Worm (Caenorhabditis elegans): ENCODE data around the gene F14F7.7.

The F14F7.7 gene

DNA sequence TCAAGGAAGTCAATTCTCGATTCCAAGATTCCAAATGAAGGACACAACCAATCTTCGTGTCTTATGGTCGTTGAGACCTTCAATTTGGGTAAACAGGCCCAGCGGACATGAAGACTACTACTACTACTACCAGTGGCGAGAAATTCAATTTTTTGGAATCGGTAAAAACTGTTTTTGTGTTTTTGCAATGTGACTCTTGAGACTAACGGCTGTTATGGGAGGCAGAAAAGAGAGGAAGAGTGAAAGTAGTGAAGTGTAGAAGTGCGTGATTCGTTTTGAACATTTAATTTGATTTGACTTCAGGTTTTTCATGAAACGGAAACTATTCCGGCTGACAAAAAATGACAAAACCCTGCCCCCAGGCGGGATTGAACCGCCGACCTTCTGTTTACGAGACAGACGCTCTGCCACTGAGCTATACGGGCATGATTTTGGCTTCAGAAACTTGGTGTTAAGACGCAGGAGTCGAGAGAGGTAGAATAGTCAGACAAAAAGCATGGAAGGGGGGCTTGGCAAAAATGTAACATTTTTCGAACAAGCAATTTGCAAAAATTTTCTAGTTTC lies 14.9 kb upstream of the F14F7.7 start (continued):
- TF ChIP-seq mdl-1 (tag; optimal IDR thresholded peaks at IDR 0.05) (no peak), fkh-2 (tag; optimal IDR thresholded peaks at IDR 0.05) (no peak), skn-1 (tag; optimal IDR thresholded peaks at IDR 0.05) (peak; percentile 51), ceh-9 (tag; optimal IDR thresholded peaks at IDR 0.05) (no peak), zag-1 (tag; optimal IDR thresholded peaks at IDR 0.05) (no peak), hmg-11 (tag; optimal IDR thresholded peaks at IDR 0.05) (peak; percentile 73), elt-1 (tag; optimal IDR thresholded peaks at IDR 0.05) (no peak), ama-1 (optimal IDR thresholded peaks at IDR 0.05) (no peak)

DNA sequence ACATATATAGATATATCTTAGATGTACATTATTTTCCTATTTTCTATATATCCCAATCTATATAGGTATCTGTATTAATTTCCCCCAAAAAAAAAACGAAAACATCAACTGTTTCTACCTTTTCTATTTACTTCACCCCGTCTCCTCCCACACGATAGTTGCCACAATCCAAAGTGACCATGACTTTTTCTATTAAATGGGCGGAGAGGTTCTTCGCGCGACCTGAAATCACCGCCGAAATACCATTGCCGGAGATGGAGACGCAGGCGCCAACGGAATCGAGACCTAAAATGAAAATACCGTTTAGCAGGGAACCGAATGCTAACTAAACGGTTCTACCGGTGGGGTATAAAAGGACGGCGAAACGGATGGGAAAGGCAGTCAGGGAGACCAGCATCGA lies 12.1 kb upstream of the F14F7.7 start, which contains the start of gene col-98:
Gene col-98 (plus strand): TSS at position 390 of the 400 bp plus-strand sequence.
- no peak for TF ChIP-seq ztf-4 (tag; optimal IDR thresholded peaks at IDR 0.05)
- TF ChIP-seq snpc-4 (tag; optimal IDR thresholded peaks at IDR 0.05): no peak
- TF ChIP-seq fos-1 (tag; optimal IDR thresholded peaks at IDR 0.05): no peak
- TF ChIP-seq nhr-23 (tag; optimal IDR thresholded peaks at IDR 0.05): peak; percentile 41

ce11 chrIII:13019547-13020098 lies 11.1 kb upstream of the F14F7.7 start:
- TF ChIP-seq tbx-2 (tag; optimal IDR thresholded peaks at IDR 0.05) (no peak), pqm-1 (tag; optimal IDR thresholded peaks at IDR 0.05) (no peak), ZK546.5 (tag; optimal IDR thresholded peaks at IDR 0.05) (no peak), unc-39 (tag; optimal IDR thresholded peaks at IDR 0.05) (no peak), R02D3.7 (tag; optimal IDR thresholded peaks at IDR 0.05) (no peak), lsy-12 (tag; optimal IDR thresholded peaks at IDR 0.05) (no peak), fkh-2 (tag; optimal IDR thresholded peaks at IDR 0.05) (no peak), nhr-12 (tag; optimal IDR thresholded peaks at IDR 0.05) (no peak)

DNA sequence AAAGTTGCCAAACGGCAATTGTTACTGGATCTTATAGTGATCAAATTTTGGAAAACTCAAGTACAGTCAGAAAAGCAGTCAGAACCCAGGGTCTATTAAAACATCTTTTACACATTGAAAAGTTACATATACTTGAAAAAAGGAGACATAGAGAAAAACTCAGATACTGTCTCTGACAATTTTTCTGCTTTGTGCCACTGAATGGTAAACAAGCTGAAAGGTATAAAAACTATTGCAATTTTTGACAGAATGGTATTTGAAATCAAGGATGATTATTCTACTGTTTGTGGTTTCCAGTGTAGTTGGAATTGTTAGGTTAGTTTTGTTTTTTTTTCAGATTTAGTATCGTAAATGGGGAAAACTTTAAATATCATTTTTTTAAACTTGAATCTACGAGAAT lies 10.0 kb upstream of the F14F7.7 start, which contains the start of gene cyp-13A11:
Gene cyp-13A11 (plus strand): TSS at position 266 of the 400 bp plus-strand sequence.
- TF ChIP-seq nhr-237 (tag; optimal IDR thresholded peaks at IDR 0.05) (no peak), ztf-4 (tag; optimal IDR thresholded peaks at IDR 0.05) (no peak), mml-1 (tag; optimal IDR thresholded peaks at IDR 0.05) (no peak), fkh-10 (GFP tag; optimal IDR thresholded peaks at IDR 0.05) (no peak), aly-2 (tag; optimal IDR thresholded peaks at IDR 0.05) (no peak), nhr-76 (tag; optimal IDR thresholded peaks at IDR 0.05) (no peak), R02D3.7 (tag; optimal IDR thresholded peaks at IDR 0.05) (no peak)

DNA sequence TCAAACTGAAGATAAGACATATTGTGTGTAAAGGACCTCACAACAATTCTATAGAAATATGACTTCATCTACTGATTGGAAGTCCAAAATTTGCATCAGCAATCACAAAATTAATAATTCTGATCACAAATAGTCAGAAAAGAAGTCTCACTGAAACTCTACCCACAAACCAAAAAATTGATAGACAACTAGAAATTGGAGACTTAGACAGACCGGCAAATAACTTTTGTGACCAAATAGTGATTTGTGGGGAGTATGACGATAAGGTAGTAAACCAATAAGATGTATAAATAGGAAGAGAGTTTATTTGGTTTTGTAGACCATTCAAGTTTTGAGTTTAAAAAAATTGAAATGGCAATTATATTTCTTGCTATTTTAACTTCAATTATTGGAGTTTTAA lies 6.4 kb upstream of the F14F7.7 start, which contains the start of gene cyp-13A12:
Gene cyp-13A12 (plus strand): TSS at position 267 of the 400 bp plus-strand sequence.
- TF ChIP-seq hmg-11 (tag; optimal IDR thresholded peaks at IDR 0.05) (no peak), unc-62 (GFP tag; optimal IDR thresholded peaks at IDR 0.05) (no peak), elt-2 (tag; optimal IDR thresholded peaks at IDR 0.05) (peak; percentile 46), fkh-10 (GFP tag; optimal IDR thresholded peaks at IDR 0.05) (no peak), nhr-23 (tag; optimal IDR thresholded peaks at IDR 0.05) (no peak), pha-4 (tag; optimal IDR thresholded peaks at IDR 0.05) (peak; percentile 7), nfya-1 (tag; optimal IDR thresholded peaks at IDR 0.05; ENCODE audit: insufficient read depth) (no peak), nhr-76 (tag; optimal IDR thresholded peaks at IDR 0.05) (no peak), ztf-4 (tag; optimal IDR thresholded peaks at IDR 0.05) (no peak), elt-3 (tag; optimal IDR thresholded peaks at IDR 0.05) (no peak), ztf-11 (tag; optimal IDR thresholded peaks at IDR 0.05) (no peak), lsy-12 (tag; optimal IDR thresholded peaks at IDR 0.05) (no peak), nhr-77 (tag; optimal IDR thresholded peaks at IDR 0.05) (no peak), aly-2 (tag; optimal IDR thresholded peaks at IDR 0.05) (no peak), fos-1 (tag; optimal IDR thresholded peaks at IDR 0.05) (no peak), pqm-1 (tag; optimal IDR thresholded peaks at IDR 0.05) (peak; percentile 59), ceh-82 (tag; optimal IDR thresholded peaks at IDR 0.05) (no peak), ZK546.5 (tag; optimal IDR thresholded peaks at IDR 0.05) (no peak), jun-1 (tag; optimal IDR thresholded peaks at IDR 0.05) (no peak), snpc-4 (tag; optimal IDR thresholded peaks at IDR 0.05) (no peak), nhr-12 (tag; optimal IDR thresholded peaks at IDR 0.05) (no peak), nhr-11 (tag; optimal IDR thresholded peaks at IDR 0.05) (no peak), tbx-2 (tag; optimal IDR thresholded peaks at IDR 0.05) (no peak), skn-1 (tag; optimal IDR thresholded peaks at IDR 0.05) (no peak), fkh-2 (tag; optimal IDR thresholded peaks at IDR 0.05) (no peak)

Measured in whole organism, L3 larva.